Worm (Caenorhabditis elegans) whole organism, late embryonic: ENCODE results near the gene plpp-1.1.

Experiments
- ceh-18 ChIP-seq: sonication (generic microtip); optimal IDR thresholded peaks from 2 replicates; lab custom pipeline; 2016; ENCODE audit warnings: missing genetic modification characterization, missing compliant biosample characterization
- ceh-9 ChIP-seq: sonication (generic microtip); optimal IDR thresholded peaks from 2 replicates; lab custom pipeline; 2016; ENCODE audit warnings: mild to moderate bottlenecking, missing genetic modification characterization, inconsistent platforms, missing compliant biosample characterization
- lin-11 ChIP-seq: fragments of 200-800 bp; sonication (Bioruptor generic); optimal IDR thresholded peaks from 2 replicates; lab custom pipeline; 2018; ENCODE audit warnings: mild to moderate bottlenecking, missing genetic modification characterization, missing compliant biosample characterization
- mec-3 ChIP-seq: sonication (generic microtip); optimal IDR thresholded peaks from 2 replicates; lab custom pipeline; 2016; ENCODE audit warnings: borderline replicate concordance, missing genetic modification characterization, missing compliant biosample characterization
- pha-2 ChIP-seq: sonication (generic microtip); optimal IDR thresholded peaks from 2 replicates; lab custom pipeline; 2017; ENCODE audit warnings: mild to moderate bottlenecking, missing genetic modification characterization, missing compliant biosample characterization
- pqm-1 ChIP-seq: sonication (generic microtip); optimal IDR thresholded peaks from 2 replicates; lab custom pipeline; 2016; ENCODE audit warnings: missing genetic modification characterization, missing compliant biosample characterization
- unc-3 ChIP-seq, 2 experiments: fragments of 200-800 bp in 1 of 2; sonication (Bioruptor generic) in 1 of 2; sonication (generic microtip) in 1 of 2; conservative IDR thresholded peaks in 1 of 2; optimal IDR thresholded peaks in 1 of 2; 2 replicates each; pipeline versions ENCODE4 v1.3.6 to Lab custom; 2016 to 2022; ENCODE audit warnings: missing compliant biosample characterization in 2 of 2, missing genetic modification characterization in 2 of 2, missing genetic modification reagents in 1 of 2
- unc-42 ChIP-seq: sonication (generic microtip); optimal IDR thresholded peaks from 2 replicates; lab custom pipeline; 2016; ENCODE audit warnings: missing genotype, missing genetic modification characterization, missing compliant biosample characterization
- unc-86 ChIP-seq: sonication (generic microtip); optimal IDR thresholded peaks from 2 replicates; lab custom pipeline; 2016; ENCODE audit warnings: missing genetic modification characterization, missing compliant biosample characterization

ce11 chrII:3954838-3955237, 27.0 kb upstream of the plpp-1.1 start:
- TF ChIP-seq unc-3 (GFP tag; conservative IDR thresholded peaks at IDR 0.05; lab: Robert Waterston, UW) (no peak), unc-3 (tag; optimal IDR thresholded peaks at IDR 0.05; lab: Kevin White, UChicago) (no peak), mec-3 (tag; lab: Kevin White, UChicago) (no peak), lin-11 (tag; lab: Kevin White, UChicago) (no peak), ceh-18 (tag; lab: Kevin White, UChicago) (no peak), unc-42 (tag; lab: Kevin White, UChicago) (no peak), pqm-1 (tag; lab: Kevin White, UChicago) (no peak), unc-86 (tag; lab: Kevin White, UChicago) (no peak), ceh-9 (tag; lab: Kevin White, UChicago) (no peak), pha-2 (no peak)
